Worm (Caenorhabditis elegans): ENCODE measurements around the gene R07E5.5.

Gene R07E5.5

DNA sequence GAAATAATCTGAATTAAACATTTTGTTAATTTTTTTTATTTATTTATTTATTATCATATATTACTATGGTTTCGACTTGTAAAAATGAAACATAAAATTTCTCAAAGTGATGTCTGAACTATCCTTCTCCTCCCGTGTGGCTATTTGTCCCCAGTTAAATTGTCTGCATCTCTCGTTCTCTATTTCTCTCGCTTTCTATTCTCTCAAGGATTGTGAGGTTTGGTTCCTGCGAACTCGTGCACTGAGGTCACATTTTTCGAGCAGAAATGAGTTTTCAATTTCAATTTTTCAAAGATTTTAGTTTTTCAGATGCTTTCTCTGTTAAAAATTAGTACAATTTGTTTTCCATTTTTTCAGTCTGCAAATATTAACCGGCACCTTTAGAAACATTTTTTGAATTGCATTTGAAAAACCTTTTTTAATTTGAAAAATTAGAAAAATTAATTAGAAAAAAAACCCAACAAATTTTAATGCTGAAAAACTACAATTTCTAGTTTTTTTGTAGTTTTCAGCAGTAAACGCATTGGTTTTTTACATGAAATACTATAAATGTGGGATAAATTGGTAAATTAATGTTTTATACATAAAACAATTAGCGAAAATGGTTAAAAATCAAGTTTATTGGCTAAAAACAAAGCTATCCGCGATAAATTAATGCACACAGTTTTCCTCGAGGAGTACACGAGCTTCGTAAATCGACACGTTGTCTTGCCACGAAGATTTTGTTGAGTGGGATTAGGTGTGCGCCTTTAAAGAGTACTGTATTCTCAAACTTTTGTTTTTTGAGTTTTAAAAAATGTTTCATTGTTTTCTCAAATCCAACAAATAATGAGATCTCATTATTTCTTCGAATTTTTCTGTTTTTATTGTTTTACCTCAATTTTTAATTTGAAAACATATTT, 15.1 kb downstream of the R07E5.5 start:
- TF ChIP-seq tbx-11 (GFP tag; IDR thresholded peaks at IDR 0.05) = no peak
- no peak for TF ChIP-seq scrt-1 (GFP tag; IDR thresholded peaks at IDR 0.05)

DNA sequence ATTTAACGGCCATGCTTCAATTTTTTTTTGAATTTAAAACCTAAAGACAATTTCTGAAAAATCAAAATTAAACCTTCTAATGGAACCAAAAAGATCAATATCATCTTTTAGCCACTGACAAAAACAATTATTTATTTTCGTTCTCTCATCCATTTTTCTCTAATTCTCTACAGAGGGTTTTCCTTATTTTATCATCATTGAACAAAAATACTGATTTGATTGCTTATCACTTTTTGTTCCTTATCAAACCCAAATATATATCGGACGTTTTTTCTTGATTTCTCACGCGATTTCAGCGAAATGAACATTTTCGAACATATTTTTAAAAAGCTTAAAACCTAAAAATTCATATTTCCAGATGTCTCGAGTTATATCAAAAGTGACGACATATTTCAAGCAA, 15.9 kb downstream of the R07E5.5 start, which contains the start of gene mpc-1:
Gene mpc-1 (plus strand): TSS at position 359 of the 400 bp plus-strand sequence.
- TF ChIP-seq hmbx-1 (tag; optimal IDR thresholded peaks at IDR 0.05) (no peak), ama-1 (optimal IDR thresholded peaks at IDR 0.05) (no peak), tbx-11 (GFP tag; IDR thresholded peaks at IDR 0.05) (no peak), sea-1 (GFP tag; conservative IDR thresholded peaks at IDR 0.05) (no peak), ceh-13 (GFP tag; optimal IDR thresholded peaks at IDR 0.05) (no peak), tra-4 (tag; optimal IDR thresholded peaks at IDR 0.05) (no peak), aly-1 (tag; optimal IDR thresholded peaks at IDR 0.05) (no peak), scrt-1 (GFP tag; IDR thresholded peaks at IDR 0.05) (no peak)

ce11 chrIII:4414041-4414440, 16.8 kb downstream of the R07E5.5 start:
- peak; percentile 21 for TF ChIP-seq hnd-1 (tag; optimal IDR thresholded peaks at IDR 0.05)
- peak; percentile 69 for TF ChIP-seq ceh-36 (tag; optimal IDR thresholded peaks at IDR 0.05)
- TF ChIP-seq sea-1 (GFP tag; conservative IDR thresholded peaks at IDR 0.05) = peak; percentile 77
- TF ChIP-seq flt-1 (GFP tag; IDR thresholded peaks at IDR 0.05) = peak; percentile 71
- peak; percentile 9 for TF ChIP-seq ets-7 (tag; optimal IDR thresholded peaks at IDR 0.05)
- peak; percentile 77 for TF ChIP-seq scrt-1 (GFP tag; IDR thresholded peaks at IDR 0.05)
- TF ChIP-seq tbx-11 (GFP tag; IDR thresholded peaks at IDR 0.05) = peak; percentile 70; the same call in 1 of the 2 replicates
- peak; percentile 83 for TF ChIP-seq pes-1 (GFP tag; IDR thresholded peaks at IDR 0.05)
- TF ChIP-seq aly-1 (tag; optimal IDR thresholded peaks at IDR 0.05) = peak; percentile 60
- peak; percentile 49 for TF ChIP-seq hmg-4 (GFP tag; optimal IDR thresholded peaks at IDR 0.05)
- TF ChIP-seq tbx-37 (GFP tag; conservative IDR thresholded peaks at IDR 0.05) = 0 out of 2 replicates have a peak, but pooled peaks have one; percentile 42

DNA sequence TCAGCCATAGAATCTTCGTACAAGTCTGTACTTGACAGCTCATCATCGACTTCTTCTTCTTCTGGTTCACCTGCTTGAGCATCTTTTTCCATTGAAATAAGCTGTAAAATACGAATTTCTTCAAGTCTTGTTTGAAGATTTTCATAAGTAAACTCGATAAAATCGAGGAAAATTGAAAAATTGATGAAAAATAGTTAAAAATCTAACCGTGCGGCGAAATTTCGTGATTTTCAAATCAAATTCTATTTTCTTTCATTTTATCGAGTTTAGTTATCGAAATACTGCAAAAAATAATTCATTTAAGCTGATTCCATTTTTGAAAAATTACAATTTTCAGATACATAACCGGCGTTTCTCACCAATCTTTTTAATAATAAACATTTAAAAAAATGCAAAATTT, 17.9 kb downstream of the R07E5.5 start, which contains the start of gene R07E5.11:
Gene R07E5.11 (minus strand): TSS at position 101 of the 400 bp plus-strand sequence.
- no peak for TF ChIP-seq sea-1 (GFP tag; conservative IDR thresholded peaks at IDR 0.05)
- TF ChIP-seq F13C5.2 (tag; optimal IDR thresholded peaks at IDR 0.05) = no peak
- no peak for TF ChIP-seq ets-7 (tag; optimal IDR thresholded peaks at IDR 0.05)
- no peak for TF ChIP-seq ceh-36 (tag; optimal IDR thresholded peaks at IDR 0.05)
- TF ChIP-seq B0310.2 (tag; optimal IDR thresholded peaks at IDR 0.05) = no peak
- no peak for TF ChIP-seq ama-1 (optimal IDR thresholded peaks at IDR 0.05)
- TF ChIP-seq ceh-13 (GFP tag; optimal IDR thresholded peaks at IDR 0.05) = no peak
- TF ChIP-seq tbx-37 (GFP tag; conservative IDR thresholded peaks at IDR 0.05) = no peak
- no peak for TF ChIP-seq flt-1 (GFP tag; IDR thresholded peaks at IDR 0.05)
- no peak for TF ChIP-seq hmbx-1 (tag; optimal IDR thresholded peaks at IDR 0.05)
- no peak for TF ChIP-seq scrt-1 (GFP tag; IDR thresholded peaks at IDR 0.05)

DNA sequence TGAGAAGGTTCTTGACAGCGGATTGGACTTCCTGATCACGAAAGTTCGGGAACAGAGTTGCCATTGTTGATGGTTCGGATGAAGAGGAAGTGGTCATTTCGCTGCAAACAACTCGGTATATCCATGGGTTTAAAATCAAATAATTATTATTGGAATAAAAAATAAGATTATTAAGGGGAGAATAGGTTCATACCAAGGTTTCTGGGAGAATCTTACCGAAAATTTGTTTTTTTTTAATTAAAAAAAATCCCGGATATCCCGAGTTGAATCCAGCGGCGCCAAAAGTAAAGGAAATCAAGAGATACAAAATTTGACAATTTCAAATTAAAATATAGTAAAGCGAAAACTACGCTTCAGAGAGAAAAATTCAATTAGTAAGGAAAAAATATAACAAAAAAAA, 20.7 kb downstream of the R07E5.5 start, which contains the start of the genes R07E5.19 and pdcd-2:
Gene R07E5.19 (minus strand): TSS at position 101 of the 400 bp plus-strand sequence.
Gene pdcd-2 (minus strand): TSS at position 102 of the 400 bp plus-strand sequence.
- TF ChIP-seq aly-1 (tag; optimal IDR thresholded peaks at IDR 0.05) = no peak
- no peak for TF ChIP-seq ceh-13 (GFP tag; optimal IDR thresholded peaks at IDR 0.05)
- TF ChIP-seq F13C5.2 (tag; optimal IDR thresholded peaks at IDR 0.05) = no peak
- no peak for TF ChIP-seq hnd-1 (tag; optimal IDR thresholded peaks at IDR 0.05)
- no peak for TF ChIP-seq flt-1 (GFP tag; IDR thresholded peaks at IDR 0.05)
- no peak for TF ChIP-seq tbx-11 (GFP tag; IDR thresholded peaks at IDR 0.05)
- no peak for TF ChIP-seq ama-1 (optimal IDR thresholded peaks at IDR 0.05)
- no peak for TF ChIP-seq sea-1 (GFP tag; conservative IDR thresholded peaks at IDR 0.05)
- TF ChIP-seq ceh-36 (tag; optimal IDR thresholded peaks at IDR 0.05) = no peak
- TF ChIP-seq pes-1 (GFP tag; IDR thresholded peaks at IDR 0.05) = no peak
- TF ChIP-seq B0310.2 (tag; optimal IDR thresholded peaks at IDR 0.05) = no peak
- no peak for TF ChIP-seq ets-7 (tag; optimal IDR thresholded peaks at IDR 0.05)
- no peak for TF ChIP-seq hmg-4 (GFP tag; optimal IDR thresholded peaks at IDR 0.05)
- TF ChIP-seq hmbx-1 (tag; optimal IDR thresholded peaks at IDR 0.05) = no peak
- no peak for TF ChIP-seq scrt-1 (GFP tag; IDR thresholded peaks at IDR 0.05)
- TF ChIP-seq tbx-37 (GFP tag; conservative IDR thresholded peaks at IDR 0.05) = no peak
- no peak for TF ChIP-seq tra-4 (tag; optimal IDR thresholded peaks at IDR 0.05)

DNA sequence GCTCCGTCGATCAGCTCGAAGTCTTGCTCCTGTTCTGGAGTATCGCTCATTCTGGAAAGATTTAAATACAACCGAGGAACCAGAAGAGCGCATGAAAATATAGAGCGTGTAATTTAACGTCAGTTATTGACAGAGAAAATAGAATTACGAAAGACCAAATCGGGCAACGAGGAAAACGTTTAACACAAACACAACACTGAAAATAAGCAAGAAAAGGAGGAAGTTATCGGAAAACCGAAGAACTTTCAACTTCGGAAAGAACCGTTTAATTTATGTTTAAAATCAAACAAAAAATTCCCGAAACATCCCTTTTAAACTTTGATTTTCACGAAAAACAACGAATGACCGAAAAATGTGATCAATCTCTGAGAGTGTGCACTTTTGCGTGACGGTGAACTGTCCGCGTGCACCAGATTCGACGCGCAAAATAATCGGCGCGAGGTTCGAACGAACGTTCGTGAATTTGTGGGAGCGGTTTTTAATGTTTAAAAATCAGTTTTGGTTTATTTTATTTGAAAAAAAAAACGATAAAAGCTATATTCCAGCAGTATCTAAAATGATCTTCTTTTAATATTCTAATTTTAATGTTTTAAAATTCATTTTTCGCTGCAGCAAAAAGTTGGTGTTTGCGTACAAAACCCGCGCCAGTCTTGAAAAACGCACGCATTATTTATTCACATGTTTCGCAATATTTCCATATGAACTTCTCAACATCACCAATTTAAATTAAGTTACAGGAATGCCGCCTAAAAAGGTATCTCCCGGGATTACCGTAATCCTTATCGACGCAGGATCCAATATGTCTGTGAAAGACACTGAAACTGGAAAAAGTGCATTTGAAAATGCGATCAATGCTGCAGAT, 22.1 kb downstream of the R07E5.5 start, which contains the start of the genes R07E5.7 and cku-80:
Gene R07E5.7 (minus strand): TSS at position 51 of the 862 bp plus-strand sequence.
Gene cku-80 (plus strand): TSS at position 732 of the 862 bp plus-strand sequence.
- TF ChIP-seq F13C5.2 (tag; optimal IDR thresholded peaks at IDR 0.05) (peak; percentile 61), ceh-13 (GFP tag; optimal IDR thresholded peaks at IDR 0.05) (no peak), tra-4 (tag; optimal IDR thresholded peaks at IDR 0.05) (no peak), B0310.2 (tag; optimal IDR thresholded peaks at IDR 0.05) (no peak), flt-1 (GFP tag; IDR thresholded peaks at IDR 0.05) (0 out of 2 replicates have a peak, but pooled peaks have one; percentile 17), hmbx-1 (tag; optimal IDR thresholded peaks at IDR 0.05) (no peak), tbx-11 (GFP tag; IDR thresholded peaks at IDR 0.05) (0 out of 2 replicates have a peak, but pooled peaks have one; percentile 44), aly-1 (tag; optimal IDR thresholded peaks at IDR 0.05) (no peak), tbx-37 (GFP tag; conservative IDR thresholded peaks at IDR 0.05) (no peak), sea-1 (GFP tag; conservative IDR thresholded peaks at IDR 0.05) (no peak)

All from whole organism, early embryonic.